Worm (Caenorhabditis elegans) whole organism, late embryonic: ENCODE data around the gene C42D8.1.

ENCODE experiments used
- C08G9.2 ChIP-seq: sonication (generic microtip); optimal IDR thresholded peaks from 2 replicates; lab custom pipeline; 2016; ENCODE audit warnings: mild to moderate bottlenecking, missing genetic modification characterization, moderate library complexity, missing compliant biosample characterization
- Y22D7AL.16 ChIP-seq: sonication (generic microtip); optimal IDR thresholded peaks from 2 replicates; lab custom pipeline; 2016; ENCODE audit warnings: missing genetic modification characterization, missing compliant biosample characterization
- ama-1 ChIP-seq: fragments of 150-350 bp; optimal IDR thresholded peaks from 2 replicates; lab custom pipeline; 2014
- ceh-30 ChIP-seq: fragments of 150-350 bp; optimal IDR thresholded peaks from 2 replicates; lab custom pipeline; 2014; ENCODE audit warnings: missing biosample characterization, missing genetic modification characterization
- dmd-4 ChIP-seq: sonication (generic microtip); optimal IDR thresholded peaks from 2 replicates; lab custom pipeline; 2016; ENCODE audit warnings: borderline replicate concordance, missing genetic modification characterization, missing compliant biosample characterization
- elt-2 ChIP-seq: sonication (generic microtip); optimal IDR thresholded peaks from 2 replicates; lab custom pipeline; 2016; ENCODE audit warnings: missing genetic modification reagents, missing genetic modification characterization, missing compliant biosample characterization
- elt-4 ChIP-seq: sonication (generic microtip); optimal IDR thresholded peaks from 2 replicates; lab custom pipeline; 2016; ENCODE audit warnings: missing genetic modification characterization, missing compliant biosample characterization
- hlh-30 ChIP-seq: sonication (generic microtip); optimal IDR thresholded peaks from 2 replicates; lab custom pipeline; 2017; ENCODE audit warnings: antibody characterized with exemption, missing genetic modification characterization, missing compliant biosample characterization; ENCODE audit not compliant: insufficient read depth
- nfya-1 ChIP-seq: sonication (generic microtip); optimal IDR thresholded peaks from 2 replicates; lab custom pipeline; 2017; ENCODE audit warnings: missing genetic modification characterization, mild to moderate bottlenecking, missing compliant biosample characterization, antibody characterized with exemption, moderate library complexity
- nhr-232 ChIP-seq: sonication (generic microtip); optimal IDR thresholded peaks from 2 replicates; lab custom pipeline; 2016; ENCODE audit warnings: missing genetic modification characterization, missing compliant biosample characterization
- npax-4 ChIP-seq: sonication (generic microtip); optimal IDR thresholded peaks from 2 replicates; lab custom pipeline; 2016; ENCODE audit warnings: missing genetic modification characterization, missing compliant biosample characterization
- pha-4 ChIP-seq: fragments of 150-350 bp; optimal IDR thresholded peaks from 2 replicates; lab custom pipeline; 2018; ENCODE audit warnings: missing biosample characterization, missing genetic modification reagents, missing genetic modification characterization
- unc-86 ChIP-seq: sonication (generic microtip); optimal IDR thresholded peaks from 2 replicates; lab custom pipeline; 2016; ENCODE audit warnings: missing genetic modification characterization, missing compliant biosample characterization

ce11 chrX:5100738-5101379, 8.4 kb upstream of the C42D8.1 start, which contains the start of gene vit-2:
- TF ChIP-seq ceh-30 = no peak
- no peak for TF ChIP-seq npax-4 (tag; lab: Kevin White, UChicago)
- no peak for TF ChIP-seq C08G9.2
- TF ChIP-seq nfya-1 (tag; lab: Kevin White, UChicago) = no peak
- no peak for TF ChIP-seq pha-4
- TF ChIP-seq unc-86 (tag; lab: Kevin White, UChicago) = no peak
- TF ChIP-seq ama-1 = no peak
- TF ChIP-seq elt-4 (tag; lab: Kevin White, UChicago) = no peak
- no peak for TF ChIP-seq hlh-30 (tag; lab: Kevin White, UChicago)
- TF ChIP-seq elt-2 = no peak
- no peak for TF ChIP-seq Y22D7AL.16 (tag; lab: Kevin White, UChicago)
- no peak for TF ChIP-seq nhr-232 (tag; lab: Kevin White, UChicago)
- TF ChIP-seq dmd-4 (tag; lab: Kevin White, UChicago) = no peak
